Fruit fly (Drosophila melanogaster): Measurements from ENCODE around the gene p38a.

Gene p38a

dm6 chr3R:24121669-24122068, 30.5 kb downstream of the p38a start:
- no peak for TF ChIP-seq Hr83 (GFP tag; optimal IDR thresholded peaks at IDR 0.05; ENCODE audit: poor library complexity, severe bottlenecking)
- no peak for TF ChIP-seq Rel (GFP tag; optimal IDR thresholded peaks at IDR 0.05)
- peak; percentile 88 for TF ChIP-seq Rel (tag; optimal IDR thresholded peaks at IDR 0.05)

dm6 chr3R:24116972-24117371, 35.1 kb downstream of the p38a start:
- TF ChIP-seq GATAd (GFP tag; optimal IDR thresholded peaks at IDR 0.05) (no peak), Hnf4 (GFP tag; optimal IDR thresholded peaks at IDR 0.05) (peak; percentile 10), dsf (GFP tag; optimal IDR thresholded peaks at IDR 0.05; ENCODE audit: borderline replicate concordance) (no peak), Rel (GFP tag; optimal IDR thresholded peaks at IDR 0.05) (no peak), Rel (tag; optimal IDR thresholded peaks at IDR 0.05) (peak; percentile 14), Dif (GFP tag; optimal IDR thresholded peaks at IDR 0.05; ENCODE audit: partially characterized antibody) (no peak), fru (GFP tag; optimal IDR thresholded peaks at IDR 0.05) (no peak), jim (GFP tag; optimal IDR thresholded peaks at IDR 0.05) (no peak)

- TF ChIP-seq pan (optimal IDR thresholded peaks at IDR 0.05) (no peak), Vsx2 (GFP tag; optimal IDR thresholded peaks at IDR 0.05; ENCODE audit: partially characterized antibody) (no peak), woc (GFP tag; optimal IDR thresholded peaks at IDR 0.05) (no peak), jim (GFP tag; optimal IDR thresholded peaks at IDR 0.05) (no peak), CG32264 (GFP tag; optimal IDR thresholded peaks at IDR 0.05) (no peak), Hr83 (GFP tag; optimal IDR thresholded peaks at IDR 0.05; ENCODE audit: poor library complexity, severe bottlenecking) (no peak), Rel (GFP tag; optimal IDR thresholded peaks at IDR 0.05) (no peak), Rel (tag; optimal IDR thresholded peaks at IDR 0.05) (no peak), rgr (GFP tag; optimal IDR thresholded peaks at IDR 0.05) (no peak), OdsH (GFP tag; optimal IDR thresholded peaks at IDR 0.05) (no peak), sv (GFP tag; optimal IDR thresholded peaks at IDR 0.05) (no peak), N (GFP tag; optimal IDR thresholded peaks at IDR 0.05) (no peak), usp (GFP tag; optimal IDR thresholded peaks at IDR 0.05) (no peak), psq (GFP tag; optimal IDR thresholded peaks at IDR 0.05) (no peak), sage (GFP tag; optimal IDR thresholded peaks at IDR 0.05) (no peak), br (GFP tag; optimal IDR thresholded peaks at IDR 0.05) (no peak), brk (GFP tag; optimal IDR thresholded peaks at IDR 0.05) (no peak), Hnf4 (GFP tag; optimal IDR thresholded peaks at IDR 0.05) (no peak), HLH106 (tag; optimal IDR thresholded peaks at IDR 0.05) (no peak), Sp1 (GFP tag; optimal IDR thresholded peaks at IDR 0.05) (no peak)
Measured at dm6 chr3R:24116180-24116579, 35.9 kb downstream of the p38a start, which contains the start of gene CG13607. Gene CG13607 (minus strand): TSS chr3R:24116322.

dm6 chr3R:24113070-24113385, 39.1 kb downstream of the p38a start, which contains the start of gene Root:
Gene Root (plus strand): TSS chr3R:24113286.
- TF ChIP-seq h (GFP tag; optimal IDR thresholded peaks at IDR 0.05) (no peak), brk (GFP tag; optimal IDR thresholded peaks at IDR 0.05) (no peak), usp (GFP tag; optimal IDR thresholded peaks at IDR 0.05) (no peak), HLH106 (tag; optimal IDR thresholded peaks at IDR 0.05) (no peak), jim (GFP tag; optimal IDR thresholded peaks at IDR 0.05) (no peak), pan (optimal IDR thresholded peaks at IDR 0.05) (no peak), CG32264 (GFP tag; optimal IDR thresholded peaks at IDR 0.05) (no peak), dsf (GFP tag; optimal IDR thresholded peaks at IDR 0.05; ENCODE audit: borderline replicate concordance) (no peak), CG9705 (GFP tag; optimal IDR thresholded peaks at IDR 0.05) (no peak)

dm6 chr3R:24112320-24113069, 39.6 kb downstream of the p38a start, which contains the start of gene CG13605:
Gene CG13605 (minus strand): TSS chr3R:24112389.
- TF ChIP-seq jim (GFP tag; optimal IDR thresholded peaks at IDR 0.05) (no peak), foxo (GFP tag; optimal IDR thresholded peaks at IDR 0.05) (peak in 1 of 2 experiments; percentile 77), Rel (GFP tag; optimal IDR thresholded peaks at IDR 0.05) (peak; percentile 37), Rel (tag; optimal IDR thresholded peaks at IDR 0.05) (peak; percentile 6), tai (GFP tag; optimal IDR thresholded peaks at IDR 0.05) (no peak), Hr78 (GFP tag; optimal IDR thresholded peaks at IDR 0.05) (no peak), Hnf4 (GFP tag; optimal IDR thresholded peaks at IDR 0.05) (peak; percentile 49), dsf (GFP tag; optimal IDR thresholded peaks at IDR 0.05; ENCODE audit: borderline replicate concordance) (no peak), GATAd (GFP tag; optimal IDR thresholded peaks at IDR 0.05) (no peak), Dif (GFP tag; optimal IDR thresholded peaks at IDR 0.05; ENCODE audit: partially characterized antibody) (peak; percentile 16), usp (GFP tag; optimal IDR thresholded peaks at IDR 0.05) (no peak), Myc (optimal IDR thresholded peaks at IDR 0.05) (peak; percentile 60), Vsx2 (GFP tag; optimal IDR thresholded peaks at IDR 0.05; ENCODE audit: partially characterized antibody) (no peak), Sp1 (GFP tag; optimal IDR thresholded peaks at IDR 0.05) (peak; percentile 66), woc (GFP tag; optimal IDR thresholded peaks at IDR 0.05) (peak; percentile 56), dl (GFP tag; optimal IDR thresholded peaks at IDR 0.05; ENCODE audit: insufficient read depth in 1 of 2, partially characterized antibody in 2 of 2) (no peak), pan (optimal IDR thresholded peaks at IDR 0.05) (no peak), sv (GFP tag; optimal IDR thresholded peaks at IDR 0.05) (peak; percentile 55), rgr (GFP tag; optimal IDR thresholded peaks at IDR 0.05) (peak; percentile 59), Abd-B (GFP tag; optimal IDR thresholded peaks at IDR 0.05) (no peak), psq (GFP tag; optimal IDR thresholded peaks at IDR 0.05) (peak; percentile 58), dmrt93B (GFP tag; optimal IDR thresholded peaks at IDR 0.05) (no peak), sage (GFP tag; optimal IDR thresholded peaks at IDR 0.05) (peak; percentile 69), fru (GFP tag; optimal IDR thresholded peaks at IDR 0.05) (peak; percentile 63), Jra (GFP tag; optimal IDR thresholded peaks at IDR 0.05) (peak; percentile 16), Hr83 (GFP tag; optimal IDR thresholded peaks at IDR 0.05; ENCODE audit: poor library complexity, severe bottlenecking) (peak; percentile 2), br (GFP tag; optimal IDR thresholded peaks at IDR 0.05) (peak; percentile 53), CG32264 (GFP tag; optimal IDR thresholded peaks at IDR 0.05) (peak; percentile 34), CG9705 (GFP tag; optimal IDR thresholded peaks at IDR 0.05) (no peak), CrebA (GFP tag; optimal IDR thresholded peaks at IDR 0.05; ENCODE audit: borderline replicate concordance) (no peak), brk (GFP tag; optimal IDR thresholded peaks at IDR 0.05) (peak; percentile 80)

Data from whole organism, wandering third instar larva.